Fruit fly (Drosophila melanogaster): Measurements from ENCODE around the gene p38a.

DNA sequence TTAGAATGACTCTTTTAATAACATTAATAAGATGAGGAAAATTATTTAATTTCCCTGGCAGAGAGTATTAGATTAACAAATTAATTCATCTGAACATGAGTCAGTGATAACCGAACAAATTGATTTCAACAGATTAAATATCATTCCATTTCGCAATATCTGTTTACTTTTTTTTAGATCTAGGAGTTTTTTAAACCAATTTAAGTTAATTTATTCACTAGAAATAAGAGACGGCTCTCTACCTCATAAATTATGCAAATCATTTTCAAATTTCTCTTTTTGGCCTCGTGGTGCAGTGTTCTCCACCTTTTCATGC lies 39.1 kb downstream of the p38a start, which contains the start of gene Root:
- TF ChIP-seq pita (GFP tag; optimal IDR thresholded peaks at IDR 0.05) (no peak), CG1233 (GFP tag; optimal IDR thresholded peaks at IDR 0.05) (no peak), dysf (GFP tag; IDR thresholded peaks at IDR 0.05) (no peak), CG1792 (GFP tag; optimal IDR thresholded peaks at IDR 0.05) (no peak), CG9797 (GFP tag; optimal IDR thresholded peaks at IDR 0.05) (no peak), Hand (GFP tag; optimal IDR thresholded peaks at IDR 0.05) (no peak), caup (GFP tag; optimal IDR thresholded peaks at IDR 0.05; ENCODE audit: severe bottlenecking) (no peak), luna (GFP tag; optimal IDR thresholded peaks at IDR 0.05) (no peak)
